Worm (Caenorhabditis elegans): ENCODE data around the gene ZK856.19.

ZK856.19 gene

DNA sequence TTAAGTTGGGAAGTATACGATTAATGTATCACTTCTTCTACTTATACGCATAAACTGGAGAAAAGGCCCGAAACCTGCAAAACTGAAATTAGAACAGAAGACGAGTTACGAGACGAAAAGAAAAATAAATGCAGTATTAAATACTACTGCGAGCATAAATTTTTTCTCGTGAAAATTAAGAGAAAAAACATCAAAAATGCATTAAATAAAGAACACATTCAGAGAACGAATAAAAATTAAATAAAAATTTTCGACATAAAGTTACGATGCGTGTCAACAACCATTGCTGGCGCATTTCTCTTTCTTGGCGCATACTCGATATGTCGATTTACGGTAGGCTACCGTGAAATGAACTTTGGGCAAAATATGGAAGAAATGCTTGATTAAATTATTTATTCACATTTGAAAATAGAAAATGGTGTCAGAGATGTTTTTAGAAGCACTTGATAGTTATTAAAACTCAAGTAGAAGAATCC, at the start of gene ZK856.19, which contains the start of gene ZK856.11 (continued):
- TF ChIP-seq mdl-1 (tag; optimal IDR thresholded peaks at IDR 0.05) (no peak), fkh-8 (tag; optimal IDR thresholded peaks at IDR 0.05) (no peak), snu-23 (GFP tag; optimal IDR thresholded peaks at IDR 0.05) (peak; percentile 79), F16B12.6 (tag; optimal IDR thresholded peaks at IDR 0.05) (peak; percentile 36), ceh-8 (GFP tag; optimal IDR thresholded peaks at IDR 0.05) (no peak), fkh-4 (tag; optimal IDR thresholded peaks at IDR 0.05; ENCODE audit: borderline replicate concordance) (no peak), ztf-4 (tag; optimal IDR thresholded peaks at IDR 0.05) (no peak), nhr-237 (tag; optimal IDR thresholded peaks at IDR 0.05) (no peak), aha-1 (tag; optimal IDR thresholded peaks at IDR 0.05) (no peak), ceh-88 (GFP tag; IDR thresholded peaks at IDR 0.05) (no peak), ztf-11 (tag; optimal IDR thresholded peaks at IDR 0.05) (no peak), pqm-1 (tag; optimal IDR thresholded peaks at IDR 0.05) (no peak), unc-130 (tag; optimal IDR thresholded peaks at IDR 0.05) (peak; percentile 60), mep-1 (tag; optimal IDR thresholded peaks at IDR 0.05) (peak; percentile 88), ama-1 (optimal IDR thresholded peaks at IDR 0.05) (peak; percentile 6), swsn-7 (tag; optimal IDR thresholded peaks at IDR 0.05) (peak; percentile 77), efl-3 (GFP tag; optimal IDR thresholded peaks at IDR 0.05) (no peak), fos-1 (tag; optimal IDR thresholded peaks at IDR 0.05) (peak; percentile 27), tbx-2 (tag; optimal IDR thresholded peaks at IDR 0.05) (peak; percentile 78), mab-9 (GFP tag; IDR thresholded peaks at IDR 0.05) (no peak), elt-2 (tag; optimal IDR thresholded peaks at IDR 0.05) (peak; percentile 31), sup-37 (GFP tag; optimal IDR thresholded peaks at IDR 0.05) (no peak), lin-39 (tag; optimal IDR thresholded peaks at IDR 0.05) (peak; percentile 37), jun-1 (tag; optimal IDR thresholded peaks at IDR 0.05) (no peak), unc-86 (tag; optimal IDR thresholded peaks at IDR 0.05) (peak; percentile 54), lin-14 (GFP tag; optimal IDR thresholded peaks at IDR 0.05) (peak; percentile 69), Y116A8C.19 (tag; optimal IDR thresholded peaks at IDR 0.05; ENCODE audit: borderline replicate concordance) (no peak), nhr-19 (GFP tag; conservative IDR thresholded peaks at IDR 0.05) (peak; percentile 75), nhr-77 (tag; optimal IDR thresholded peaks at IDR 0.05) (peak; percentile 24), hlh-4 (tag; optimal IDR thresholded peaks at IDR 0.05) (no peak), C34B4.2 (tag; optimal IDR thresholded peaks at IDR 0.05) (no peak), isw-1 (GFP tag; IDR thresholded peaks at IDR 0.05) (peak; percentile 58)

DNA sequence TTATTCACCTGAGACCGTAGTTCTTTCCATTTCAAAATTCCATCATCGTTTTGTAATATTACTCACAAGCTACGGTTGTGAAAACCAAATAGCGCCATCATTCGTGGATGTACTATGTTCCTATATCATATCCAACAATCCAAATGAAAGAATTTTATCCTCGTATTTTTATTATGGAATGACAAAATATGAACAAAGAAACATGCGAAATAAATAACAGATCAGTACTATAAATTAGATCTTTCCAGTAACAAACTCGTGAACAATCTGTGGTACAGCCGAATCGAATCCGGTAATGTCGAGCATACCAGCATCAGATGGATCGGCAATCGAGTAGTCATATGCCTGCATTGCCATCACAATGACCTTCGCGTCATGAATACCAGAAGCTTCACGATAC, 48.0 kb upstream of the ZK856.19 start:
- TF ChIP-seq swsn-7 (tag; optimal IDR thresholded peaks at IDR 0.05) (no peak), C04F5.9 (tag; optimal IDR thresholded peaks at IDR 0.05) (no peak), pqm-1 (tag; optimal IDR thresholded peaks at IDR 0.05) (no peak), C16A3.4 (tag; optimal IDR thresholded peaks at IDR 0.05) (no peak), lin-13 (GFP tag; optimal IDR thresholded peaks at IDR 0.05) (no peak), irx-1 (tag; optimal IDR thresholded peaks at IDR 0.05) (no peak), nhr-12 (tag; optimal IDR thresholded peaks at IDR 0.05) (no peak), aly-2 (tag; optimal IDR thresholded peaks at IDR 0.05) (no peak), lsy-2 (tag; optimal IDR thresholded peaks at IDR 0.05) (no peak), zip-4 (GFP tag; optimal IDR thresholded peaks at IDR 0.05) (no peak), unc-62 (GFP tag; optimal IDR thresholded peaks at IDR 0.05) (no peak), nhr-84 (tag; optimal IDR thresholded peaks at IDR 0.05) (no peak)

DNA sequence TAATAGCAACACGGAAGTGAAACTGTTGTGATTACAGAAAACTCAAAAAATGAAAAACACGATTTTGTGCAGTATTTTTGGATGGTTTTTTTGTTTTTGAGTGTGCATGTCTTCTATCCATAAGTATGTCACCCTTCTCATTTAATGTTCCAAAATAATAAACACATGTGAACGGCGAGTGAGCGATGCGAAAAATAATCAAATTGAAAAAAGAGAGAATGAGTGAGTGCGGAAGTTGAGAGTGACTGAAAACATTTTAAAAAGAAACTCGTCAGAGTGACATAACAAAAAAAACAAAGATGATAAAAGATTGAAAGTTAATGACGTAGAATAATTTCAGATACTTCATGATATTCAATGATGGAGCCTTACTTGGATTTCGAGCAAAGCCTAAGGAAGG, 44.8 kb upstream of the ZK856.19 start:
- TF ChIP-seq isw-1 (GFP tag; IDR thresholded peaks at IDR 0.05) = no peak

All from whole organism, L1 larva.